Fruit fly (Drosophila melanogaster) whole organism, pupa: ENCODE measurements around the gene CG13097.

Experiments
- CG12605 ChIP-seq: fragments of 200-800 bp; sonication (Bioruptor generic); IDR thresholded peaks from 2 replicates; pipeline ENCODE4 v1.3.6; 2022; ENCODE audit warnings: missing biosample characterization, missing genetic modification characterization
- CG14655 ChIP-seq: fragments of 200-800 bp; sonication (Bioruptor generic); optimal IDR thresholded peaks from 3 replicates; lab custom pipeline; 2017; ENCODE audit warnings: mild to moderate bottlenecking, missing biosample characterization, missing genetic modification reagents, missing genetic modification characterization
- CG15710 ChIP-seq: fragments of 200-800 bp; sonication (Bioruptor generic); optimal IDR thresholded peaks from 2 replicates; lab custom pipeline; 2018; ENCODE audit warnings: missing biosample characterization, mild to moderate bottlenecking, missing genetic modification characterization, moderate library complexity
- CG17806 ChIP-seq: fragments of 200-800 bp; sonication (Bioruptor generic); optimal IDR thresholded peaks from 2 replicates; lab custom pipeline; 2018; ENCODE audit warnings: missing biosample characterization, mild to moderate bottlenecking, missing genetic modification characterization, moderate library complexity
- CG4496 ChIP-seq: fragments of 200-800 bp; sonication (Bioruptor generic); IDR thresholded peaks from 3 replicates; pipeline ENCODE4 v1.3.6; 2022; ENCODE audit warnings: missing biosample characterization, missing genetic modification characterization
- CG8301 ChIP-seq: fragments of 200-800 bp; sonication (Bioruptor generic); optimal IDR thresholded peaks from 2 replicates; lab custom pipeline; 2018; ENCODE audit warnings: missing biosample characterization, mild to moderate bottlenecking, missing genetic modification characterization
- EcR ChIP-seq: fragments of 200-800 bp; sonication (Bioruptor generic); optimal IDR thresholded peaks from 3 replicates; lab custom pipeline; 2019; ENCODE audit warnings: missing biosample characterization, missing genetic modification characterization, mild to moderate bottlenecking, moderate library complexity, missing genetic modification reagents
- Ets98B ChIP-seq: fragments of 200-800 bp; sonication (Bioruptor generic); IDR thresholded peaks from 2 replicates; pipeline ENCODE4 v1.3.6; 2022; ENCODE audit warnings: missing biosample characterization, missing genetic modification characterization
- fd96Ca ChIP-seq: fragments of 200-800 bp; sonication (Bioruptor generic); IDR thresholded peaks from 3 replicates; pipeline ENCODE4 v1.3.6; 2022; ENCODE audit warnings: missing biosample characterization, missing genetic modification characterization

DNA sequence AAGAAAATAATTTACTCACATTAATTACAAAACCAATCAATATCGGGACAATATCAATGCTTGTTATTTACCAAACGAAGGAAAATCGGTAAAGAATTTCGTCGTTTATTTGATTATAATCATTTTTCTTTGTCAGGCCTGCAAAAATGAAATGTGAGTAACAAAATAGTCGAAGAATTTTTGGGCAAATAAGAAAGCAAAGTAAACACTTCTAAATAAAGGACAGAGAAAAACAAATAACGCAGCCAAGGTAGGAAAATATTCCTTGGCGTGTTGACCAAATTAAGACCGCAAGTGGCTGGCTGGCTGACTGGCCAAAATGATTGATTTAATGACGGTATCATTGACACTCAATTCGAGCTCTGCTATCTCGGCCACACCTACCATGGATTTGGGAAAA is 33.5 kb upstream of the CG13097 start:
- TF ChIP-seq Ets98B (GFP tag; lab: Robert Waterston, UW) (no peak), CG12605 (GFP tag; lab: Robert Waterston, UW) (no peak), fd96Ca (no peak), CG8301 (tag; lab: Kevin White, UChicago) (no peak), CG17806 (tag; lab: Kevin White, UChicago) (no peak), CG15710 (no peak), EcR (GFP tag; lab: Kevin White, UChicago) (no peak), CG4496 (GFP tag; lab: Robert Waterston, UW) (no peak), CG14655 (GFP tag; lab: Kevin White, UChicago) (no peak)
